Worm (Caenorhabditis elegans) whole organism, young adult: ENCODE measurements around the gene tpan-1.

Experiments
- B0336.3 ChIP-seq: fragments of 200-800 bp; sonication (Bioruptor generic); IDR thresholded peaks from 2 replicates; pipeline ENCODE4 v1.3.6; 2022; ENCODE audit warnings: missing genetic modification characterization, missing compliant biosample characterization
- C17E4.6 ChIP-seq: fragments of 200-800 bp; sonication (Bioruptor generic); IDR thresholded peaks from 2 replicates; pipeline ENCODE4 v1.3.6; 2022; ENCODE audit warnings: missing genetic modification reagents, missing genetic modification characterization, missing compliant biosample characterization
- F22D6.2 ChIP-seq: sonication (generic microtip); optimal IDR thresholded peaks from 2 replicates; lab custom pipeline; 2016; ENCODE audit warnings: mild to moderate bottlenecking, missing genetic modification characterization, missing compliant biosample characterization
- F23B12.7 ChIP-seq: sonication (generic microtip); optimal IDR thresholded peaks from 2 replicates; lab custom pipeline; 2017; ENCODE audit warnings: missing genetic modification characterization, mild to moderate bottlenecking, missing compliant biosample characterization, antibody characterized with exemption, moderate library complexity; ENCODE audit not compliant: insufficient read depth
- F57A8.1 ChIP-seq: fragments of 200-800 bp; sonication (Bioruptor generic); optimal IDR thresholded peaks from 2 replicates; lab custom pipeline; 2018; ENCODE audit warnings: mild to moderate bottlenecking, missing genetic modification characterization, moderate library complexity, missing compliant biosample characterization
- F57C9.4 ChIP-seq: sonication (generic microtip); optimal IDR thresholded peaks from 2 replicates; lab custom pipeline; 2017; ENCODE audit warnings: mild to moderate bottlenecking, missing genetic modification characterization, missing compliant biosample characterization
- K11D2.4 ChIP-seq: fragments of 200-800 bp; sonication (Bioruptor generic); IDR thresholded peaks from 2 replicates; pipeline ENCODE4 v1.3.6; 2022; ENCODE audit warnings: missing genetic modification reagents, missing genetic modification characterization, missing compliant biosample characterization
- K12H6.12 ChIP-seq: fragments of 200-800 bp; sonication (Bioruptor generic); optimal IDR thresholded peaks from 2 replicates; lab custom pipeline; 2018; ENCODE audit warnings: mild to moderate bottlenecking, missing genetic modification characterization, missing compliant biosample characterization
- Y56A3A.18 ChIP-seq: fragments of 200-800 bp; sonication (Bioruptor generic); IDR thresholded peaks from 2 replicates; pipeline ENCODE4 v1.3.6; 2022; ENCODE audit warnings: missing genetic modification reagents, missing genetic modification characterization, missing compliant biosample characterization
- ZK185.1 ChIP-seq: sonication (generic microtip); optimal IDR thresholded peaks from 2 replicates; lab custom pipeline; 2016; ENCODE audit warnings: mild to moderate bottlenecking, missing genetic modification characterization, missing compliant biosample characterization; ENCODE audit not compliant: poor library complexity, severe bottlenecking
- ama-1 ChIP-seq, 3 experiments: fragments of 150-350 bp in 1 of 3; sonication (generic microtip) in 2 of 3; optimal IDR thresholded peaks; 2 replicates each; lab custom pipeline; 2014 to 2018; ENCODE audit warnings: missing biosample characterization in 2 of 3, missing genetic modification characterization in 2 of 3, missing genetic modification reagents in 2 of 3
- athp-1 ChIP-seq: sonication (generic microtip); optimal IDR thresholded peaks from 2 replicates; lab custom pipeline; 2017; ENCODE audit warnings: mild to moderate bottlenecking, missing genetic modification characterization, missing compliant biosample characterization
- attf-5 ChIP-seq: fragments of 200-800 bp; sonication (Bioruptor generic); optimal IDR thresholded peaks from 2 replicates; lab custom pipeline; 2018; ENCODE audit warnings: mild to moderate bottlenecking, missing genetic modification characterization, missing compliant biosample characterization
- bed-1 ChIP-seq: fragments of 200-800 bp; sonication (Bioruptor generic); IDR thresholded peaks from 2 replicates; pipeline ENCODE4 v1.3.6; 2022; ENCODE audit warnings: missing genetic modification reagents, missing genetic modification characterization, missing compliant biosample characterization
- cebp-1 ChIP-seq, 2 experiments: fragments of 200-800 bp in 1 of 2; sonication (Bioruptor generic) in 1 of 2; sonication (generic microtip) in 1 of 2; IDR thresholded peaks in 1 of 2; optimal IDR thresholded peaks in 1 of 2; 2 replicates each; pipeline versions ENCODE4 v1.3.6 to Lab custom; 2017 to 2022; ENCODE audit warnings: missing compliant biosample characterization in 2 of 2, missing genetic modification characterization in 2 of 2, mild to moderate bottlenecking in 1 of 2, missing genetic modification reagents in 1 of 2, moderate library complexity in 1 of 2
- cebp-2 ChIP-seq: fragments of 200-800 bp; sonication (Bioruptor generic); IDR thresholded peaks from 2 replicates; pipeline ENCODE4 v1.3.6; 2022; ENCODE audit warnings: missing genetic modification characterization, missing compliant biosample characterization
- ceh-100 ChIP-seq: fragments of 200-800 bp; sonication (Bioruptor generic); IDR thresholded peaks from 2 replicates; pipeline ENCODE4 v1.3.6; 2022; ENCODE audit warnings: missing genetic modification reagents, missing genetic modification characterization, missing compliant biosample characterization
- ceh-27 ChIP-seq: fragments of 200-800 bp; sonication (Bioruptor generic); optimal IDR thresholded peaks from 2 replicates; lab custom pipeline; 2018; ENCODE audit warnings: mild to moderate bottlenecking, missing genetic modification characterization, moderate library complexity, missing compliant biosample characterization
- dox-1 ChIP-seq: fragments of 200-800 bp; sonication (Bioruptor generic); IDR thresholded peaks from 2 replicates; pipeline ENCODE4 v1.3.6; 2022; ENCODE audit warnings: missing genetic modification reagents, missing genetic modification characterization, missing compliant biosample characterization
- efl-1 ChIP-seq: fragments of 150-350 bp; optimal IDR thresholded peaks from 2 replicates; lab custom pipeline; 2014; ENCODE audit warnings: missing biosample characterization, missing genetic modification reagents, missing genetic modification characterization
- egrh-3 ChIP-seq: fragments of 200-800 bp; sonication (Bioruptor generic); IDR thresholded peaks from 2 replicates; pipeline ENCODE4 v1.3.6; 2022; ENCODE audit warnings: missing genetic modification reagents, missing genetic modification characterization, missing compliant biosample characterization
- ekl-4 ChIP-seq: fragments of 200-800 bp; sonication (Bioruptor generic); IDR thresholded peaks from 2 replicates; pipeline ENCODE4 v1.3.6; 2022; ENCODE audit warnings: missing genetic modification reagents, missing genetic modification characterization, missing compliant biosample characterization
- lin-26 ChIP-seq: fragments of 200-800 bp; sonication (Bioruptor generic); IDR thresholded peaks from 2 replicates; pipeline ENCODE4 v1.3.6; 2022; ENCODE audit warnings: missing genetic modification reagents, missing genetic modification characterization, missing compliant biosample characterization
- lin-35 ChIP-seq, 3 experiments: fragments of 150-350 bp in 2 of 3; sonication (generic microtip) in 1 of 3; optimal IDR thresholded peaks; 2 replicates each; lab custom pipeline; 2014 to 2018; ENCODE audit warnings: missing biosample characterization in 3 of 3, missing genetic modification characterization in 3 of 3, missing genetic modification reagents in 3 of 3
- lin-40 ChIP-seq: sonication (generic microtip); optimal IDR thresholded peaks from 2 replicates; lab custom pipeline; 2016; ENCODE audit warnings: missing genetic modification characterization, mild to moderate bottlenecking, missing compliant biosample characterization, missing genotype, missing genetic modification reagents
- madf-10 ChIP-seq: sonication (generic microtip); optimal IDR thresholded peaks from 2 replicates; lab custom pipeline; 2016; ENCODE audit warnings: mild to moderate bottlenecking, missing genetic modification characterization, missing compliant biosample characterization
- madf-3 ChIP-seq: fragments of 200-800 bp; sonication (Bioruptor generic); IDR thresholded peaks from 2 replicates; pipeline ENCODE4 v1.3.6; 2022; ENCODE audit warnings: missing genetic modification reagents, missing genetic modification characterization, missing compliant biosample characterization
- mcd-1 ChIP-seq: fragments of 200-800 bp; sonication (Bioruptor generic); IDR thresholded peaks from 2 replicates; pipeline ENCODE4 v1.3.6; 2022; ENCODE audit warnings: missing genetic modification reagents, missing genetic modification characterization, missing compliant biosample characterization
- mes-4 ChIP-seq: sonication (generic microtip); optimal IDR thresholded peaks from 2 replicates; lab custom pipeline; 2016; ENCODE audit warnings: missing genotype, missing genetic modification characterization, missing compliant biosample characterization
- nfyb-1 ChIP-seq: fragments of 200-800 bp; sonication (Bioruptor generic); IDR thresholded peaks from 2 replicates; pipeline ENCODE4 v1.3.6; 2022; ENCODE audit warnings: missing genetic modification reagents, missing genetic modification characterization, missing compliant biosample characterization
- nhr-120 ChIP-seq: fragments of 200-800 bp; sonication (Bioruptor generic); IDR thresholded peaks from 2 replicates; pipeline ENCODE4 v1.3.6; 2022; ENCODE audit warnings: missing genetic modification characterization, missing compliant biosample characterization
- nhr-80 ChIP-seq: sonication (generic microtip); optimal IDR thresholded peaks from 2 replicates; lab custom pipeline; 2016; ENCODE audit warnings: missing genetic modification characterization, missing compliant biosample characterization
- nhr-90 ChIP-seq: sonication (generic microtip); optimal IDR thresholded peaks from 2 replicates; lab custom pipeline; 2016; ENCODE audit warnings: missing genotype, mild to moderate bottlenecking, missing genetic modification characterization, missing compliant biosample characterization
- rcor-1 ChIP-seq: fragments of 200-800 bp; sonication (Bioruptor generic); IDR thresholded peaks from 2 replicates; pipeline ENCODE4 v1.3.6; 2022; ENCODE audit warnings: missing genetic modification reagents, missing genetic modification characterization, missing compliant biosample characterization
- snpc-3.4 ChIP-seq: sonication (generic microtip); optimal IDR thresholded peaks from 2 replicates; lab custom pipeline; 2017; ENCODE audit warnings: missing genetic modification characterization, mild to moderate bottlenecking, missing compliant biosample characterization, antibody characterized with exemption, moderate library complexity, missing genotype, missing genetic modification reagents
- snpc-4 ChIP-seq, 5 experiments: fragments of 150-350 bp in 1 of 5; sonication (generic microtip) in 4 of 5; optimal IDR thresholded peaks; 2 replicates each; lab custom pipeline; 2014 to 2018; ENCODE audit warnings: missing genetic modification characterization in 5 of 5, missing biosample characterization in 3 of 5, antibody characterized with exemption in 2 of 5, mild to moderate bottlenecking in 2 of 5, missing compliant biosample characterization in 2 of 5, missing genotype in 2 of 5, moderate library complexity in 2 of 5, missing genetic modification reagents in 1 of 5
- sptf-2 ChIP-seq: fragments of 200-800 bp; sonication (Bioruptor generic); optimal IDR thresholded peaks from 2 replicates; lab custom pipeline; 2018; ENCODE audit warnings: mild to moderate bottlenecking, missing genetic modification characterization, missing compliant biosample characterization
- tbp1 ChIP-seq: fragments of 200-800 bp; sonication (Bioruptor generic); optimal IDR thresholded peaks from 2 replicates; lab custom pipeline; 2018; ENCODE audit warnings: mild to moderate bottlenecking, missing genetic modification characterization, missing compliant biosample characterization
- unc-62 ChIP-seq: fragments of 150-350 bp; optimal IDR thresholded peaks from 2 replicates; lab custom pipeline; 2014; ENCODE audit warnings: missing biosample characterization, missing genetic modification reagents, missing genetic modification characterization
- ztf-22 ChIP-seq: fragments of 200-800 bp; sonication (Bioruptor generic); optimal IDR thresholded peaks from 2 replicates; lab custom pipeline; 2018; ENCODE audit warnings: mild to moderate bottlenecking, missing genetic modification characterization, moderate library complexity, missing compliant biosample characterization

The tpan-1 gene

DNA sequence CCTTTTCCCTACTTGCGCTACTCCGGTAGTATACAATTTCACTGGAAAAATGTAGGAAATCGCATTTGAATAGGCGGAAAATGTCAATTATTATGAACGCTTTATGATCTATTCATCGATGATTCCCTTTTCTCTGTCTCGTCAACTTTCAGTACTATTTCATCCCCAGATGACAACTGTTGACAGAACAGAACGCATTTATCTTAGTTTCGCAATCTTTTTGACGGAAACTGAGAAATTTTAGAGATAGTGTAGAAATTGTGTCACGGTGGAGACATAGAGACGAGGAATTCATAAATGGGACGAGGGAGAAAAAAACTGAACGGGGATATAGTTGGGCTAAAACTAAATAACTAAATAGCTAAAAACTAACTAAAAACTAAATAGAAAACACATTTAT is 17.6 kb upstream of the tpan-1 start:
- TF ChIP-seq ceh-100 (GFP tag; lab: Robert Waterston, UW) (no peak), cebp-1 (GFP tag; IDR thresholded peaks at IDR 0.05; lab: Robert Waterston, UW) (no peak), cebp-1 (tag; optimal IDR thresholded peaks at IDR 0.05; lab: Kevin White, UChicago) (peak; percentile 79), unc-62 (GFP tag; lab: Kevin White, UChicago) (no peak)
- TF ChIP-seq, all 124 proteins: peak for 1

DNA sequence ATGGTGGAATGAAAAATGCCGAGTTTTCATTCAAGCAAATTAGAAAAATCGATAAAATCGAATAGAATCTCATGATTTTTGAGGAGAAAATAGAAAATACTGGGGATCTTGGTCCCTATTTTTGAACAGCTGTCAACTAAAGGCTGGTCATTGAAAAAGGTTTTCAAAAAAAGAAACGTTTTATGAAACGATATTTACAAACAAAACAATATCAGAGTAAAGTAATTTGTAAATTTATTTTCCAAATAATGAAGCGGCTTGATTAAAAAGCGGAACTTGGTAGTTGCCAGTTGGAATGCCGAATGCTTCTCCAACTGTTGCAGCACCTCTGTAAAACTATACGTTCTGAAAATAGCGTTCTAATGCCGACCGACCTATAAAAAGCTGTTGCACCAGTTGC is 15.7 kb upstream of the tpan-1 start, which contains the start of gene F38A6.5:
F38A6.5 (minus strand) TSS at position 101 of the 400 bp plus-strand sequence.
- TF ChIP-seq lin-40 (no peak), snpc-3.4 (tag; lab: Kevin White, UChicago) (no peak)

DNA sequence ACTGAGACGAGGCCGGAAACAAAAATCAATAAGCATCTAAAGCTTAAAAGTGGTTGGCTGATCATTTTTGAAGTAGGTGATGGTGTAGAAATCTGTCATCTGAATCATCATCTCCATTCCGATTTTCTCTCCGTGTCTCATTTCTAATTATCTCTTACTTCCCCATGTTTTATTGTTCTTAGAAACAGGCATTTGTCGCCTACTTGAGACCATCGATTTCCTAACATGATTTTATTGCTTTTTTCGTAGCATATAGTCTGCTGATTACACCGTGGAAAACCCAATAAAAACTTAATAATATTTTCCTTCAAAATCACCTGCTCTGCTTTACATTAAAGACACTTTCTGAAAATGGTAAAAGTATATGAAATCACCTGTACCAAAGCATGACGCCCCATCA is 14.0 kb upstream of the tpan-1 start, which contains the start of gene F38A6.4:
F38A6.4 (minus strand) TSS at position 101 of the 400 bp plus-strand sequence.
- TF ChIP-seq efl-1 (no peak), lin-35 (GFP tag; optimal IDR thresholded peaks at IDR 0.05; lab: Kevin White, UChicago) (no peak), ZK185.1 (tag; lab: Kevin White, UChicago) (no peak)
- TF ChIP-seq, all 124 proteins: peak for 0

DNA sequence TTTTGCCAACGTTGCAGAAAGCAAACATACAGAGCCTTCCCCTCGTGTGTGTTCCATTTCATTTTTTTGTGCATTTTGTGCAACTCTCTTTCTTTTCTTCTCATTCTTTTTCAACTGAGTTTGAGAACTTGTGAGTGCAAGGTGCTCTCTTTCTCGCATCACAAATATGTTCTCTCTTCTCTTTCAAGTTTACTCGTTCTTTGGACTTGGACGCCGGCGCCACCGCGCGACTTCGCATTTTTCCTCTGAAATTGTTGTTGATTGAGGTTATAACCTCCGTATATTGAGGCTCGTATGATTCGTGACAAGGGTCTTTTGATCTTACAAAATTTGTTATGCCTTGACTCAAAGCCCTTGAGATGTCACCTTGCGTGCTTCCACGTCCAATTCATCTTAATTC is 12.5 kb upstream of the tpan-1 start:
- no peak for TF ChIP-seq sptf-2
- peak; percentile 69; the same call in 1 of the 2 replicates for TF ChIP-seq madf-3 (GFP tag; lab: Robert Waterston, UW)
- TF ChIP-seq bed-1, result no peak
- TF ChIP-seq F57C9.4 (tag; lab: Kevin White, UChicago), result no peak
- no peak for TF ChIP-seq athp-1 (tag; lab: Kevin White, UChicago)
- no peak for TF ChIP-seq F57A8.1 (GFP tag; lab: Kevin White, UChicago)
- TF ChIP-seq snpc-4 (GFP tag; optimal IDR thresholded peaks at IDR 0.05; lab: Kevin White, UChicago), result no peak
- peak in 1 of 4 experiments; percentile 4 for TF ChIP-seq snpc-4 (tag; optimal IDR thresholded peaks at IDR 0.05; lab: Kevin White, UChicago)
- TF ChIP-seq Y56A3A.18 (GFP tag; lab: Robert Waterston, UW), result no peak
- no peak for TF ChIP-seq cebp-2 (GFP tag; lab: Robert Waterston, UW)
- TF ChIP-seq attf-5 (GFP tag; lab: Kevin White, UChicago), result peak; percentile 10
- peak; percentile 60 for TF ChIP-seq ama-1 (optimal IDR thresholded peaks at IDR 0.05; lab: Kevin White, UChicago)
- no peak for TF ChIP-seq ama-1 (GFP tag; optimal IDR thresholded peaks at IDR 0.05; lab: Kevin White, UChicago)
- TF ChIP-seq B0336.3, result 0 out of 2 replicates have a peak, but pooled peaks have one; percentile 33
- TF ChIP-seq K12H6.12 (tag; lab: Kevin White, UChicago), result peak; percentile 21
- TF ChIP-seq nhr-90 (tag; lab: Kevin White, UChicago), result peak; percentile 17
- TF ChIP-seq mes-4 (tag; lab: Kevin White, UChicago), result no peak
- TF ChIP-seq lin-26 (GFP tag; lab: Robert Waterston, UW), result 0 out of 2 replicates have a peak, but pooled peaks have one; percentile 23
- TF ChIP-seq K11D2.4, result peak; percentile 61; the same call in 1 of the 2 replicates
- peak; percentile 15 for TF ChIP-seq ztf-22 (GFP tag; lab: Kevin White, UChicago)
- TF ChIP-seq ekl-4, result no peak; the same call in 1 of the 2 replicates
- 0 out of 2 replicates have a peak, but pooled peaks have one; percentile 14 for TF ChIP-seq cebp-1 (GFP tag; IDR thresholded peaks at IDR 0.05; lab: Robert Waterston, UW)
- TF ChIP-seq cebp-1 (tag; optimal IDR thresholded peaks at IDR 0.05; lab: Kevin White, UChicago), result peak; percentile 75
- TF ChIP-seq nfyb-1, result peak; percentile 65; the same call in 1 of the 2 replicates
- TF ChIP-seq mcd-1, result 0 out of 2 replicates have a peak, but pooled peaks have one; percentile 29
- no peak for TF ChIP-seq nhr-120 (GFP tag; lab: Robert Waterston, UW)
- TF ChIP-seq tbp1 (GFP tag; lab: Kevin White, UChicago), result peak; percentile 40
- no peak for TF ChIP-seq egrh-3 (GFP tag; lab: Robert Waterston, UW)
- no peak for TF ChIP-seq F22D6.2 (tag; lab: Kevin White, UChicago)
- peak; percentile 58 for TF ChIP-seq nhr-80 (tag; lab: Kevin White, UChicago)
- TF ChIP-seq madf-10 (tag; lab: Kevin White, UChicago), result peak; percentile 99
- TF ChIP-seq dox-1 (GFP tag; lab: Robert Waterston, UW), result peak; percentile 27; the same call in 1 of the 2 replicates
- peak; percentile 81 for TF ChIP-seq ceh-27
- TF ChIP-seq C17E4.6, result no peak
- peak; percentile 58 for TF ChIP-seq lin-40
- no peak for TF ChIP-seq rcor-1 (GFP tag; lab: Robert Waterston, UW)
- peak; percentile 71 for TF ChIP-seq F23B12.7 (tag; lab: Kevin White, UChicago)
